Fruit fly (Drosophila melanogaster) Kc167 (cell line): ENCODE measurements around the gene CG10283.

ENCODE experiments used
- Myc ChIP-seq: fragments of >200 bp; optimal IDR thresholded peaks from 2 replicates; lab custom pipeline; 2017; ENCODE audit warnings: missing external identifiers
- h ChIP-seq: fragments of >200 bp; optimal IDR thresholded peaks from 3 replicates; lab custom pipeline; 2018; ENCODE audit warnings: missing external identifiers
- ttk ChIP-seq: sonication (Bioruptor generic); optimal IDR thresholded peaks from 2 replicates; lab custom pipeline; 2017; ENCODE audit warnings: missing external identifiers

dm6 chr2L:18481746-18482145, 2.6 kb downstream of the CG10283 start:
- no peak for TF ChIP-seq h (lab: Kevin White, UChicago)
- no peak for TF ChIP-seq ttk (lab: Kevin White, UChicago)
- no peak for TF ChIP-seq Myc
